Fruit fly (Drosophila melanogaster) whole organism, pupa: Measurements from ENCODE around the gene CG31465.
A peak's percentile ranks its signal among the peaks of the same experiment; 100 is the strongest.

Experiments used
- CG10348 ChIP-seq: fragments of 200-800 bp; sonication (Bioruptor generic); IDR thresholded peaks from 2 replicates; pipeline ENCODE4 v1.3.6; 2022; ENCODE audit warnings: missing biosample characterization, missing genetic modification characterization
- CG12605 ChIP-seq: fragments of 200-800 bp; sonication (Bioruptor generic); IDR thresholded peaks from 2 replicates; pipeline ENCODE4 v1.3.6; 2022; ENCODE audit warnings: missing biosample characterization, missing genetic modification characterization
- CG13204 ChIP-seq: fragments of 200-800 bp; sonication (Bioruptor generic); optimal IDR thresholded peaks from 2 replicates; lab custom pipeline; 2018; ENCODE audit warnings: missing biosample characterization, mild to moderate bottlenecking, missing genetic modification characterization, moderate library complexity
- CG14655 ChIP-seq: fragments of 200-800 bp; sonication (Bioruptor generic); optimal IDR thresholded peaks from 3 replicates; lab custom pipeline; 2017; ENCODE audit warnings: mild to moderate bottlenecking, missing biosample characterization, missing genetic modification reagents, missing genetic modification characterization
- CG15710 ChIP-seq: fragments of 200-800 bp; sonication (Bioruptor generic); optimal IDR thresholded peaks from 2 replicates; lab custom pipeline; 2018; ENCODE audit warnings: missing biosample characterization, mild to moderate bottlenecking, missing genetic modification characterization, moderate library complexity
- CG17806 ChIP-seq: fragments of 200-800 bp; sonication (Bioruptor generic); optimal IDR thresholded peaks from 2 replicates; lab custom pipeline; 2018; ENCODE audit warnings: missing biosample characterization, mild to moderate bottlenecking, missing genetic modification characterization, moderate library complexity
- CG32121 ChIP-seq: fragments of 200-800 bp; sonication (Bioruptor generic); IDR thresholded peaks from 2 replicates; pipeline ENCODE4 v1.3.6; 2022; ENCODE audit warnings: missing biosample characterization, missing genetic modification characterization
- CG34367 ChIP-seq: fragments of 200-800 bp; sonication (Bioruptor generic); optimal IDR thresholded peaks from 2 replicates; lab custom pipeline; 2018; ENCODE audit warnings: missing biosample characterization, mild to moderate bottlenecking, missing genetic modification characterization
- CG4496 ChIP-seq: fragments of 200-800 bp; sonication (Bioruptor generic); IDR thresholded peaks from 3 replicates; pipeline ENCODE4 v1.3.6; 2022; ENCODE audit warnings: missing biosample characterization, missing genetic modification characterization
- CG8159 ChIP-seq: fragments of 200-800 bp; sonication (Bioruptor generic); optimal IDR thresholded peaks from 3 replicates; lab custom pipeline; 2018; ENCODE audit warnings: missing biosample characterization, mild to moderate bottlenecking, missing genetic modification characterization, moderate library complexity
- CG8301 ChIP-seq: fragments of 200-800 bp; sonication (Bioruptor generic); optimal IDR thresholded peaks from 2 replicates; lab custom pipeline; 2018; ENCODE audit warnings: missing biosample characterization, mild to moderate bottlenecking, missing genetic modification characterization
- CG9948 ChIP-seq: fragments of 200-800 bp; sonication (Bioruptor generic); optimal IDR thresholded peaks from 2 replicates; lab custom pipeline; 2018; ENCODE audit warnings: missing biosample characterization, mild to moderate bottlenecking, missing genetic modification characterization, moderate library complexity
- D1 ChIP-seq: fragments of 200-800 bp; sonication (Bioruptor generic); optimal IDR thresholded peaks from 2 replicates; lab custom pipeline; 2018; ENCODE audit warnings: missing biosample characterization, mild to moderate bottlenecking, missing genetic modification characterization, moderate library complexity
- EcR ChIP-seq: fragments of 200-800 bp; sonication (Bioruptor generic); optimal IDR thresholded peaks from 3 replicates; lab custom pipeline; 2019; ENCODE audit warnings: missing biosample characterization, missing genetic modification characterization, mild to moderate bottlenecking, moderate library complexity, missing genetic modification reagents
- Ets98B ChIP-seq: fragments of 200-800 bp; sonication (Bioruptor generic); IDR thresholded peaks from 2 replicates; pipeline ENCODE4 v1.3.6; 2022; ENCODE audit warnings: missing biosample characterization, missing genetic modification characterization
- Pif1A ChIP-seq: fragments of 200-800 bp; sonication (Bioruptor generic); optimal IDR thresholded peaks from 3 replicates; lab custom pipeline; 2016; ENCODE audit warnings: missing biosample characterization, missing genetic modification characterization
- Pif1B ChIP-seq: fragments of 200-800 bp; sonication (Bioruptor generic); optimal IDR thresholded peaks from 3 replicates; lab custom pipeline; 2016; ENCODE audit warnings: missing biosample characterization, missing genetic modification characterization
- Snoo ChIP-seq: fragments of 200-800 bp; sonication (Bioruptor generic); optimal IDR thresholded peaks from 3 replicates; lab custom pipeline; 2017; ENCODE audit warnings: missing biosample characterization, mild to moderate bottlenecking, missing genetic modification characterization, inconsistent platforms
- fd96Ca ChIP-seq: fragments of 200-800 bp; sonication (Bioruptor generic); IDR thresholded peaks from 3 replicates; pipeline ENCODE4 v1.3.6; 2022; ENCODE audit warnings: missing biosample characterization, missing genetic modification characterization
- gl ChIP-seq: fragments of 200-800 bp; sonication (Bioruptor generic); optimal IDR thresholded peaks from 2 replicates; lab custom pipeline; 2018; ENCODE audit warnings: missing biosample characterization, mild to moderate bottlenecking, missing genetic modification characterization
- rn ChIP-seq: fragments of 200-800 bp; sonication (Bioruptor generic); IDR thresholded peaks from 2 replicates; pipeline ENCODE4 v1.3.6; 2022; ENCODE audit warnings: missing biosample characterization, missing genetic modification characterization

The CG31465 gene

DNA sequence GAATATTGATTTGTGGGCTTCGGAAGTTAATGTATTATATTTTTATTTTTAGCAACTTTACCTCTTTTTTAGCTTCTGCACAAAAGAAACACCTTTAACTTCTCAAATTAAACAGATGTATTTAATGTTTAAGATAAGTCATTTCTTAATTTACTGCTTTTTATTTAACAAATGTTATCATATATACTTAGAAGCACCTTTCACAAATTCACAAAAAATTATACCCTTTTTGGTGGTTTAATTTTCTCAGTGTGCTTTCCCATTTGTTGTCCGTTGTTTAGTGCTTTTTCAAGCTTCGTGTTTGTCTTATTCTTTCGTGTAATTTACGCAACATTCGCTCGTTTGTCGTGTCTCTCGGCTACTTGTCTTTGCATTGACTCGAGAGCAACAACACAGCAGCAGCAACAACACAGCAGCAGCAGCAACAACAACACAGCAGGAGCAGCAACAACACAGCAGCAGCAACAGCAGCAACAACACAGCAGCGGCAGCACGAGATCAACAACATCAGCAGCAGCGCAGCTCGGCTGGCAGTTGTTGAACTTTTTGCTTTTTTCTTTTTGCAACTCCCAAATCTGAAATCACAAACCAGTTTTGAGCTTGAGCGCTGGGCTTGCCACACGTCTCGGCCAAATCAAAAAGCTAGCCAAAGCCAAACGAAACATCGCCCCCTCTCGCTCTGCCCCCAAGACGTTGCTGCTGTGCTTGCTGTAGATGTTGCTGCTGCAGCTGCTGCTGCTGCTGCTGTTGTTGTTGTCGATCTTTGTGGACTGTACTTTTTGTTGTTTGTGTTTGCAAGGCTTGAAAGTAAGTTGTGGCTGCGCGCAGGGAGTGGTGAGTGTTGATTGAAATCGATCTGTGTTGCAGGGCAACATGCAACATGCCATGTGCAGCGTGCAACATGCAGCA is 43.3 kb upstream of the CG31465 start:
- TF ChIP-seq Snoo (tag; lab: Kevin White, UChicago) (no peak), CG8301 (tag; lab: Kevin White, UChicago) (peak; percentile 89), CG9948 (tag; lab: Kevin White, UChicago) (peak; percentile 28), CG12605 (GFP tag; lab: Robert Waterston, UW) (peak; percentile 30; the same call in 1 of the 2 replicates), rn (0 out of 2 replicates have a peak, but pooled peaks have one; percentile 36), CG4496 (GFP tag; lab: Robert Waterston, UW) (peak; percentile 84), CG10348 (GFP tag; lab: Robert Waterston, UW) (no peak), CG17806 (tag; lab: Kevin White, UChicago) (peak; percentile 86), CG8159 (tag; lab: Kevin White, UChicago) (peak; percentile 85), CG13204 (GFP tag; lab: Kevin White, UChicago) (peak; percentile 83), Pif1A (GFP tag; lab: Kevin White, UChicago) (no peak), gl (peak; percentile 20), fd96Ca (no peak; the same call in 1 of the 3 replicates), CG15710 (tag; lab: Kevin White, UChicago) (no peak), CG14655 (GFP tag; lab: Kevin White, UChicago) (peak; percentile 88), CG32121 (GFP tag; lab: Robert Waterston, UW) (peak; percentile 46; the same call in 1 of the 2 replicates), EcR (GFP tag; lab: Kevin White, UChicago) (peak; percentile 98), Pif1B (GFP tag; lab: Kevin White, UChicago) (peak; percentile 66), D1 (tag; lab: Kevin White, UChicago) (peak; percentile 76), CG34367 (tag; lab: Kevin White, UChicago) (no peak), Ets98B (peak; percentile 82)

DNA sequence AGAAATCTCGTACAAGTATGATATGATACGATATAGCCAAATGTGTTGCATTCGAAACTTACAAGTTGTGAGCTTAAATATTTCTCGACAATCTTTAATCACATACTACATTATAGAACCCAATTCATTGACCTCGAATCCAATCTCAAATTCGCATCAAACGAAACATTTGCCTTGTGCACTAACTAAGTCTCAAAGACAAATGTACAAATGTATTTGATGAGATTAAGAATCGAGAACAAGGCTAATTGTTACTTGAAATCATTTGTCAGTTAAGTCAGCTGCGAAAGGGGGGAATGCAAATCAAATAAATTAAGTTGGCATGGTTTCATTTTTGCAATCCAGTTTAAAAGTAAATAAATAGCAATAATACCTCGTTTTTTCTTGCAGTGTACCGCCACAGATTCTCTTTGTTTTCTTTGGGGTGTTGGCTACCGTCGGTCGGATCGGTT is 42.1 kb upstream of the CG31465 start:
- TF ChIP-seq Pif1B (GFP tag; lab: Kevin White, UChicago) (peak; percentile 73), CG17806 (tag; lab: Kevin White, UChicago) (peak; percentile 73), CG8301 (tag; lab: Kevin White, UChicago) (peak; percentile 80), Pif1A (GFP tag; lab: Kevin White, UChicago) (peak; percentile 89), CG34367 (tag; lab: Kevin White, UChicago) (peak; percentile 91), Snoo (tag; lab: Kevin White, UChicago) (peak; percentile 89), CG10348 (GFP tag; lab: Robert Waterston, UW) (peak; percentile 19; the same call in 1 of the 2 replicates), D1 (tag; lab: Kevin White, UChicago) (peak; percentile 45), fd96Ca (peak; percentile 77; the same call in 2 of the 3 replicates), Ets98B (peak; percentile 71), CG32121 (GFP tag; lab: Robert Waterston, UW) (peak; percentile 58), CG15710 (tag; lab: Kevin White, UChicago) (peak; percentile 92), CG14655 (GFP tag; lab: Kevin White, UChicago) (peak; percentile 90), CG8159 (tag; lab: Kevin White, UChicago) (peak; percentile 85), CG4496 (GFP tag; lab: Robert Waterston, UW) (peak; percentile 44; the same call in 1 of the 3 replicates), CG13204 (GFP tag; lab: Kevin White, UChicago) (peak; percentile 71), CG9948 (tag; lab: Kevin White, UChicago) (peak; percentile 91), rn (peak; percentile 44), CG12605 (GFP tag; lab: Robert Waterston, UW) (0 out of 2 replicates have a peak, but pooled peaks have one; percentile 11), EcR (GFP tag; lab: Kevin White, UChicago) (no peak), gl (peak; percentile 4)
- TF ChIP-seq, all 21 proteins: peak for 20

DNA sequence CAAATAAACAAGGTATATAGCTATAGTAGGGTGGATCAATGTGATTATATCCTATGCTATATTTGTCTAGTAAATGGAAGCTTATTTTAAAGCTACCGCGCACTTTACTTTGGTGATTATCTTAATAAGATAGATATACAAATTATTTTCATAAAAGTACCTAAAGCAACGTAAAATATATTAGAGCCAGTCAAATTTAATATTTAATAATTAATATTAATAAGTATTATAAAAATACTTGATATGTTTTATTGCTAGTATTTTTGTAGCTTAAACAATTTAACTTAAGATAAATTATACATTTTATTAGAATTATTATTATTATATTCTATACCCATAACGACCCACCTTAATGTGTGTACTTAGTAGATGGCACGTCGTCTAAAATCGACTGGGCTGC is 41.0 kb upstream of the CG31465 start:
- TF ChIP-seq CG4496 (GFP tag; lab: Robert Waterston, UW) (no peak), gl (no peak), CG32121 (GFP tag; lab: Robert Waterston, UW) (no peak), Pif1B (GFP tag; lab: Kevin White, UChicago) (peak; percentile 19), CG17806 (tag; lab: Kevin White, UChicago) (peak; percentile 85), CG8301 (tag; lab: Kevin White, UChicago) (peak; percentile 76), CG12605 (GFP tag; lab: Robert Waterston, UW) (no peak), CG9948 (tag; lab: Kevin White, UChicago) (peak; percentile 90), EcR (GFP tag; lab: Kevin White, UChicago) (no peak), CG15710 (tag; lab: Kevin White, UChicago) (peak; percentile 89), Pif1A (GFP tag; lab: Kevin White, UChicago) (peak; percentile 19), CG34367 (tag; lab: Kevin White, UChicago) (peak; percentile 82), rn (no peak), D1 (tag; lab: Kevin White, UChicago) (peak; percentile 90), fd96Ca (no peak), Ets98B (no peak), Snoo (tag; lab: Kevin White, UChicago) (peak; percentile 55), CG13204 (GFP tag; lab: Kevin White, UChicago) (no peak), CG14655 (GFP tag; lab: Kevin White, UChicago) (peak; percentile 87), CG10348 (GFP tag; lab: Robert Waterston, UW) (no peak), CG8159 (tag; lab: Kevin White, UChicago) (peak; percentile 90)

DNA sequence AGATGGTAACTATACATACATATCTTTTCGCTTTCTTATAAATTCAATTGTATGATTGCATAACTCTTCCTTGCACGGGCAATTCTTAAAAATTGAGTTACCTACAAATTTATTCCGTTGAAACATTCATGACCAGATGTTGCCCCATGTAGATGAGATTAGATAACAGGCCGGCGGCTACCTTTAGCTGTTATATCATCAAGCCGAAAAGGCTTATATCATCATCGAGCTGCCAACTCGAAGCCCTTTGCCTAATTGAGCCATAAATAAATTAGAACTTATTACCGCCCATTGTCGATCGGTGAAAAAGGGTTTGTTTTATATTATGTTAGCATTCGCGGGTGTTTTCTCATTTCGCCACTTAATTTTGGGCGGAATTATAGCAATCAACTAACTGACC is 40.2 kb upstream of the CG31465 start:
- TF ChIP-seq CG12605 (GFP tag; lab: Robert Waterston, UW), result no peak
- no peak for TF ChIP-seq Pif1B (GFP tag; lab: Kevin White, UChicago)
- no peak for TF ChIP-seq fd96Ca
- no peak for TF ChIP-seq CG34367 (tag; lab: Kevin White, UChicago)
- TF ChIP-seq CG13204 (GFP tag; lab: Kevin White, UChicago), result no peak
- no peak for TF ChIP-seq CG4496 (GFP tag; lab: Robert Waterston, UW)
- no peak for TF ChIP-seq Pif1A (GFP tag; lab: Kevin White, UChicago)
- TF ChIP-seq CG32121 (GFP tag; lab: Robert Waterston, UW), result no peak
- no peak for TF ChIP-seq Snoo (tag; lab: Kevin White, UChicago)
- TF ChIP-seq D1 (tag; lab: Kevin White, UChicago), result no peak
- no peak for TF ChIP-seq CG8301 (tag; lab: Kevin White, UChicago)
- TF ChIP-seq CG10348 (GFP tag; lab: Robert Waterston, UW), result no peak
- TF ChIP-seq CG15710 (tag; lab: Kevin White, UChicago), result no peak
- TF ChIP-seq gl, result no peak
